Fruit fly (Drosophila melanogaster): ENCODE measurements around the gene DPCoAC.

DPCoAC gene

dm6 chr3R:20550632-20551486 lies 6.6 kb downstream of the DPCoAC start:
- peak; percentile 47 for TF ChIP-seq tai (GFP tag; optimal IDR thresholded peaks at IDR 0.05)
- TF ChIP-seq Sp1 (GFP tag; optimal IDR thresholded peaks at IDR 0.05): peak; percentile 25
- TF ChIP-seq Dif (GFP tag; optimal IDR thresholded peaks at IDR 0.05; ENCODE audit: partially characterized antibody): peak; percentile 37
- peak; percentile 14 for TF ChIP-seq Hnf4 (GFP tag; optimal IDR thresholded peaks at IDR 0.05)
- TF ChIP-seq jim (GFP tag; optimal IDR thresholded peaks at IDR 0.05): peak; percentile 55
- TF ChIP-seq h (GFP tag; optimal IDR thresholded peaks at IDR 0.05): peak; percentile 78
- peak; percentile 97 for TF ChIP-seq Hr83 (GFP tag; optimal IDR thresholded peaks at IDR 0.05; ENCODE audit: poor library complexity, severe bottlenecking)
- peak; percentile 52 for TF ChIP-seq woc (GFP tag; optimal IDR thresholded peaks at IDR 0.05)
- TF ChIP-seq Rel (GFP tag; optimal IDR thresholded peaks at IDR 0.05): no peak
- no peak for TF ChIP-seq Rel (tag; optimal IDR thresholded peaks at IDR 0.05)
- TF ChIP-seq OdsH (GFP tag; optimal IDR thresholded peaks at IDR 0.05): peak; percentile 23
- no peak for TF ChIP-seq Vsx2 (GFP tag; optimal IDR thresholded peaks at IDR 0.05; ENCODE audit: partially characterized antibody)
- TF ChIP-seq CG32264 (GFP tag; optimal IDR thresholded peaks at IDR 0.05): peak; percentile 50
- peak in 1 of 2 experiments; percentile 8 for TF ChIP-seq dl (GFP tag; optimal IDR thresholded peaks at IDR 0.05; ENCODE audit: insufficient read depth in 1 of 2, partially characterized antibody in 2 of 2)
- TF ChIP-seq Jra (GFP tag; optimal IDR thresholded peaks at IDR 0.05): no peak
- peak; percentile 1 for TF ChIP-seq br (GFP tag; optimal IDR thresholded peaks at IDR 0.05)
- peak; percentile 40 for TF ChIP-seq rgr (GFP tag; optimal IDR thresholded peaks at IDR 0.05)
- TF ChIP-seq Mio (GFP tag; optimal IDR thresholded peaks at IDR 0.05): peak; percentile 23
- peak in 1 of 2 experiments; percentile 27 for TF ChIP-seq foxo (GFP tag; optimal IDR thresholded peaks at IDR 0.05)
- no peak for TF ChIP-seq pan (optimal IDR thresholded peaks at IDR 0.05)
- TF ChIP-seq N (GFP tag; optimal IDR thresholded peaks at IDR 0.05): peak; percentile 19
- no peak for TF ChIP-seq dsf (GFP tag; optimal IDR thresholded peaks at IDR 0.05; ENCODE audit: borderline replicate concordance)

- TF ChIP-seq ey (GFP tag; optimal IDR thresholded peaks at IDR 0.05) (peak; percentile 79), Vsx2 (GFP tag; optimal IDR thresholded peaks at IDR 0.05; ENCODE audit: partially characterized antibody) (no peak), fru (GFP tag; optimal IDR thresholded peaks at IDR 0.05) (peak; percentile 72), Mio (GFP tag; optimal IDR thresholded peaks at IDR 0.05) (no peak), h (GFP tag; optimal IDR thresholded peaks at IDR 0.05) (peak; percentile 86), CG32264 (GFP tag; optimal IDR thresholded peaks at IDR 0.05) (no peak), Dif (GFP tag; optimal IDR thresholded peaks at IDR 0.05; ENCODE audit: partially characterized antibody) (no peak), N (GFP tag; optimal IDR thresholded peaks at IDR 0.05) (no peak), OdsH (GFP tag; optimal IDR thresholded peaks at IDR 0.05) (peak; percentile 85), br (GFP tag; optimal IDR thresholded peaks at IDR 0.05) (peak; percentile 76), pan (optimal IDR thresholded peaks at IDR 0.05) (no peak), CrebA (GFP tag; optimal IDR thresholded peaks at IDR 0.05; ENCODE audit: borderline replicate concordance) (no peak), foxo (GFP tag; optimal IDR thresholded peaks at IDR 0.05) (peak in 1 of 2 experiments; percentile 82), GATAd (GFP tag; optimal IDR thresholded peaks at IDR 0.05) (no peak), lola (GFP tag; optimal IDR thresholded peaks at IDR 0.05) (no peak), jim (GFP tag; optimal IDR thresholded peaks at IDR 0.05) (no peak), Abd-B (GFP tag; optimal IDR thresholded peaks at IDR 0.05) (no peak), sage (GFP tag; optimal IDR thresholded peaks at IDR 0.05) (peak; percentile 79), dsf (GFP tag; optimal IDR thresholded peaks at IDR 0.05; ENCODE audit: borderline replicate concordance) (peak; percentile 9), Hnf4 (GFP tag; optimal IDR thresholded peaks at IDR 0.05) (peak; percentile 56), dmrt93B (GFP tag; optimal IDR thresholded peaks at IDR 0.05) (peak; percentile 63), Rel (GFP tag; optimal IDR thresholded peaks at IDR 0.05) (peak; percentile 62), Rel (tag; optimal IDR thresholded peaks at IDR 0.05) (peak; percentile 70), CG9705 (GFP tag; optimal IDR thresholded peaks at IDR 0.05) (peak; percentile 55), Jra (GFP tag; optimal IDR thresholded peaks at IDR 0.05) (no peak), woc (GFP tag; optimal IDR thresholded peaks at IDR 0.05) (peak; percentile 37), Hr78 (GFP tag; optimal IDR thresholded peaks at IDR 0.05) (no peak), Dfd (GFP tag; optimal IDR thresholded peaks at IDR 0.05) (no peak), Hr83 (GFP tag; optimal IDR thresholded peaks at IDR 0.05; ENCODE audit: poor library complexity, severe bottlenecking) (peak; percentile 61), HLH106 (tag; optimal IDR thresholded peaks at IDR 0.05) (peak; percentile 86), tai (GFP tag; optimal IDR thresholded peaks at IDR 0.05) (no peak), usp (GFP tag; optimal IDR thresholded peaks at IDR 0.05) (no peak), sv (GFP tag; optimal IDR thresholded peaks at IDR 0.05) (peak; percentile 58), dl (GFP tag; optimal IDR thresholded peaks at IDR 0.05; ENCODE audit: insufficient read depth in 1 of 2, partially characterized antibody in 2 of 2) (no peak), rgr (GFP tag; optimal IDR thresholded peaks at IDR 0.05) (peak; percentile 89), Sp1 (GFP tag; optimal IDR thresholded peaks at IDR 0.05) (peak; percentile 82), Myc (optimal IDR thresholded peaks at IDR 0.05) (no peak), psq (GFP tag; optimal IDR thresholded peaks at IDR 0.05) (peak; percentile 84), brk (GFP tag; optimal IDR thresholded peaks at IDR 0.05) (peak; percentile 74)
Observed at dm6 chr3R:20549855-20550603, 7.4 kb downstream of the DPCoAC start.
